Fruit fly (Drosophila melanogaster): Measurements from ENCODE around the gene CG45489.
"Not testable (repeated sequence)": the region's sequence is repeated elsewhere in the genome, so short reads cannot be mapped to it uniquely, and the experiment has no call there.

DNA sequence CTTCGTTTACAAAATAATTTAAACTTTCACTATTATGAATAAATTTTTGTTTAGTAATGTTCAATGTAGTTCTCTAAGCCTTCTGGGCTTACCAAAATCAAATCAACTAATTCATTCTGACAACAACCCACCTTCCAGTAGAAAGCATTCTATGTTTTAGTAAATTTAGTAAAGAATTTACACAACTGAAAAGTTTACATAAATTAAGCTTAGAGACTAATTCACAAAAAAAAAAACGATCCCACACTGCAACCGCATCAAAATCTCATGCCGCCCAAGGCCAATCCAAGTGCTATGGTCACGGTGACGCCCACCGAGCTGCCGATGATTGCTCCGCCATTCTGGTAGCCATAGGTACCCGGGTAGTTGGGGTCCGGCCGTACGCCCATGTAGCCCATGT lies 5.2 kb upstream of the CG45489 start, which contains the start of gene CG45490:
- not testable (repeated sequence) for TF ChIP-seq CG8478 (optimal IDR thresholded peaks at IDR 0.05); usp (GFP tag; optimal IDR thresholded peaks at IDR 0.05); psq (optimal IDR thresholded peaks at IDR 0.05)

Measured in whole organism.